Worm (Caenorhabditis elegans) whole organism, mixed stage, embryonic: ENCODE results near the gene Y1A5A.1.

Source experiments
- M03D4.4 ChIP-seq: sonication (generic microtip); optimal IDR thresholded peaks from 2 replicates; lab custom pipeline; 2017; ENCODE audit warnings: mild to moderate bottlenecking, missing genetic modification characterization, missing compliant biosample characterization
- bed-3 ChIP-seq: fragments of 200-800 bp; sonication (Bioruptor generic); optimal IDR thresholded peaks from 3 replicates; lab custom pipeline; 2018; ENCODE audit warnings: mild to moderate bottlenecking, missing genetic modification characterization, moderate library complexity, missing compliant biosample characterization
- blmp-1 ChIP-seq: fragments of 150-350 bp; optimal IDR thresholded peaks from 2 replicates; lab custom pipeline; 2014; ENCODE audit warnings: missing biosample characterization, missing genetic modification characterization
- ceh-39 ChIP-seq: fragments of 150-350 bp; optimal IDR thresholded peaks from 2 replicates; lab custom pipeline; 2014; ENCODE audit warnings: missing biosample characterization, missing genetic modification characterization
- ceh-43 ChIP-seq: fragments of 200-800 bp; sonication (Bioruptor generic); optimal IDR thresholded peaks from 2 replicates; lab custom pipeline; 2018; ENCODE audit warnings: mild to moderate bottlenecking, missing genetic modification characterization, moderate library complexity, missing compliant biosample characterization
- ceh-83 ChIP-seq: fragments of 200-800 bp; sonication (Bioruptor generic); optimal IDR thresholded peaks from 2 replicates; lab custom pipeline; 2018; ENCODE audit warnings: mild to moderate bottlenecking, missing genetic modification characterization, missing compliant biosample characterization
- ces-1 ChIP-seq: fragments of 150-350 bp; optimal IDR thresholded peaks from 2 replicates; lab custom pipeline; 2014; ENCODE audit warnings: missing biosample characterization, missing genetic modification reagents, missing genetic modification characterization
- cnd-1 ChIP-seq: fragments of 200-800 bp; sonication (Bioruptor generic); optimal IDR thresholded peaks from 2 replicates; lab custom pipeline; 2018; ENCODE audit warnings: mild to moderate bottlenecking, missing genetic modification characterization, missing compliant biosample characterization
- drap-1 ChIP-seq: fragments of 200-800 bp; sonication (Bioruptor generic); optimal IDR thresholded peaks from 3 replicates; lab custom pipeline; 2018; ENCODE audit warnings: mild to moderate bottlenecking, missing genetic modification characterization, missing compliant biosample characterization
- elt-1 ChIP-seq: sonication (generic microtip); optimal IDR thresholded peaks from 2 replicates; lab custom pipeline; 2017; ENCODE audit warnings: missing genetic modification characterization, mild to moderate bottlenecking, missing compliant biosample characterization, antibody characterized with exemption, moderate library complexity, borderline replicate concordance; ENCODE audit not compliant: insufficient read depth
- elt-3 ChIP-seq: fragments of 150-350 bp; optimal IDR thresholded peaks from 2 replicates; lab custom pipeline; 2014; ENCODE audit warnings: missing biosample characterization, missing genetic modification characterization
- flh-1 ChIP-seq: fragments of 200-800 bp; sonication (Bioruptor generic); optimal IDR thresholded peaks from 2 replicates; lab custom pipeline; 2018; ENCODE audit warnings: mild to moderate bottlenecking, missing genetic modification characterization, moderate library complexity, missing compliant biosample characterization
- ham-2 ChIP-seq: fragments of 200-800 bp; sonication (Bioruptor generic); optimal IDR thresholded peaks from 2 replicates; lab custom pipeline; 2018; ENCODE audit warnings: mild to moderate bottlenecking, missing genetic modification characterization, missing compliant biosample characterization
- hlh-1 ChIP-seq: fragments of 150-350 bp; optimal IDR thresholded peaks from 2 replicates; lab custom pipeline; 2014; ENCODE audit warnings: missing biosample characterization, missing genetic modification reagents, missing genetic modification characterization
- lin-13 ChIP-seq: fragments of 150-350 bp; optimal IDR thresholded peaks from 2 replicates; lab custom pipeline; 2014; ENCODE audit warnings: missing biosample characterization, missing genetic modification characterization
- lin-32 ChIP-seq: fragments of 200-800 bp; sonication (Bioruptor generic); optimal IDR thresholded peaks from 2 replicates; lab custom pipeline; 2018; ENCODE audit warnings: mild to moderate bottlenecking, missing genetic modification characterization, missing compliant biosample characterization
- lsy-2 ChIP-seq: fragments of 150-350 bp; optimal IDR thresholded peaks from 2 replicates; lab custom pipeline; 2014; ENCODE audit warnings: missing biosample characterization, missing genetic modification characterization
- mab-5 ChIP-seq: fragments of 150-350 bp; optimal IDR thresholded peaks from 2 replicates; lab custom pipeline; 2014; ENCODE audit warnings: missing biosample characterization, missing genetic modification characterization
- mep-1 ChIP-seq: fragments of 150-350 bp; optimal IDR thresholded peaks from 2 replicates; lab custom pipeline; 2017; ENCODE audit warnings: missing biosample characterization, missing genetic modification reagents, missing genetic modification characterization, inconsistent platforms
- mls-2 ChIP-seq: sonication (generic microtip); optimal IDR thresholded peaks from 2 replicates; lab custom pipeline; 2016; ENCODE audit warnings: mild to moderate bottlenecking, missing genetic modification characterization, moderate library complexity, missing compliant biosample characterization
- nhr-12 ChIP-seq: fragments of 150-350 bp; optimal IDR thresholded peaks from 2 replicates; lab custom pipeline; 2014; ENCODE audit warnings: missing biosample characterization, missing genetic modification characterization
- nhr-2 ChIP-seq: fragments of 150-350 bp; optimal IDR thresholded peaks from 2 replicates; lab custom pipeline; 2014; ENCODE audit warnings: missing biosample characterization, missing genetic modification characterization
- nhr-237 ChIP-seq: fragments of 150-350 bp; optimal IDR thresholded peaks from 2 replicates; lab custom pipeline; 2014; ENCODE audit warnings: missing biosample characterization, missing genetic modification characterization
- nhr-28 ChIP-seq: fragments of 150-350 bp; optimal IDR thresholded peaks from 2 replicates; lab custom pipeline; 2014; ENCODE audit warnings: missing biosample characterization, missing genetic modification characterization
- nhr-76 ChIP-seq: sonication (generic microtip); optimal IDR thresholded peaks from 2 replicates; lab custom pipeline; 2017; ENCODE audit warnings: missing biosample characterization, missing genetic modification characterization
- pha-4 ChIP-seq: fragments of 150-350 bp; optimal IDR thresholded peaks from 2 replicates; lab custom pipeline; 2018; ENCODE audit warnings: missing biosample characterization, missing genetic modification reagents, missing genetic modification characterization
- sem-2 ChIP-seq: fragments of 200-800 bp; sonication (Bioruptor generic); optimal IDR thresholded peaks from 2 replicates; lab custom pipeline; 2018; ENCODE audit warnings: mild to moderate bottlenecking, missing genetic modification characterization, missing compliant biosample characterization
- snpc-4 ChIP-seq: fragments of 150-350 bp; optimal IDR thresholded peaks from 2 replicates; lab custom pipeline; 2014; ENCODE audit warnings: missing biosample characterization, missing genetic modification characterization
- sptf-1 ChIP-seq: sonication (generic microtip); optimal IDR thresholded peaks from 2 replicates; lab custom pipeline; 2017; ENCODE audit warnings: mild to moderate bottlenecking, missing genetic modification characterization, moderate library complexity, missing compliant biosample characterization
- tbx-8 ChIP-seq: fragments of 200-800 bp; sonication (Bioruptor generic); optimal IDR thresholded peaks from 2 replicates; lab custom pipeline; 2018; ENCODE audit warnings: mild to moderate bottlenecking, missing genetic modification characterization, moderate library complexity, missing compliant biosample characterization
- unc-120 ChIP-seq: sonication (generic microtip); optimal IDR thresholded peaks from 2 replicates; lab custom pipeline; 2017; ENCODE audit warnings: missing genetic modification characterization, missing compliant biosample characterization; ENCODE audit not compliant: poor library complexity, severe bottlenecking
- unc-39 ChIP-seq: fragments of 150-350 bp; optimal IDR thresholded peaks from 2 replicates; lab custom pipeline; 2014; ENCODE audit warnings: missing biosample characterization, missing genetic modification characterization
- unc-62 ChIP-seq: fragments of 150-350 bp; optimal IDR thresholded peaks from 2 replicates; lab custom pipeline; 2014; ENCODE audit warnings: missing biosample characterization, missing genetic modification reagents, missing genetic modification characterization
- zip-8 ChIP-seq: fragments of 150-350 bp; optimal IDR thresholded peaks from 2 replicates; lab custom pipeline; 2014; ENCODE audit warnings: missing biosample characterization, missing genetic modification characterization
- ztf-11 ChIP-seq: fragments of 150-350 bp; optimal IDR thresholded peaks from 2 replicates; lab custom pipeline; 2014; ENCODE audit warnings: missing biosample characterization, missing genetic modification characterization

Gene Y1A5A.1

DNA sequence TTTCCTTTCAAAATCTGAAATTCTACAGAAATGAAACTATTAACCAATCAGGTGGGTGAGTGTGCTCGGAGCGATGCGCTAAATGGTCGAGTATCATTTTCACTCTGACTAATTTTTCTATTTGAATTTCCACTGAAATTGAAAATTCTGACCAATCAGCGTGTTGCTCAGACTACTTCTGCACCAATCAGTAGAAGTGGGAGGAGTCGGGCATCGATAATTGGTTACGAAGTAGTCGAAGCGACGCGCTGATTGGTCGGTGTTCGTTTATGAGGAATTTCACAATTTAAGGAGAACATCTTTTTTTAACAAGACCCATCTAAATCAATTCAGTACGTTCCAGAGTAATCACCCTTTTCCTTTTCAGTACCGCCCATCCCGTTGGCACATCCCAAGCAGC lies 22.7 kb upstream of the Y1A5A.1 start:
- no peak for TF ChIP-seq mep-1 (tag; lab: Kevin White, UChicago)
- no peak for TF ChIP-seq lsy-2
- TF ChIP-seq unc-120 = no peak
- TF ChIP-seq ceh-43 = no peak
- no peak for TF ChIP-seq mls-2 (tag; lab: Kevin White, UChicago)
- no peak for TF ChIP-seq nhr-237 (tag; lab: Kevin White, UChicago)
- TF ChIP-seq M03D4.4 (tag; lab: Kevin White, UChicago) = no peak
- no peak for TF ChIP-seq unc-62 (GFP tag; lab: Kevin White, UChicago)
- TF ChIP-seq ceh-39 (tag; lab: Kevin White, UChicago) = no peak
- TF ChIP-seq elt-3 (tag; lab: Kevin White, UChicago) = no peak
- TF ChIP-seq nhr-12 = no peak
- TF ChIP-seq ceh-83 (GFP tag; lab: Kevin White, UChicago) = no peak
- TF ChIP-seq nhr-2 (tag; lab: Kevin White, UChicago) = no peak
- TF ChIP-seq nhr-28 = no peak
- no peak for TF ChIP-seq elt-1 (tag; lab: Kevin White, UChicago)
- TF ChIP-seq sptf-1 (tag; lab: Kevin White, UChicago) = no peak
- TF ChIP-seq zip-8 (tag; lab: Kevin White, UChicago) = no peak
- TF ChIP-seq tbx-8 (GFP tag; lab: Kevin White, UChicago) = no peak
- no peak for TF ChIP-seq hlh-1 (tag; lab: Kevin White, UChicago)

DNA sequence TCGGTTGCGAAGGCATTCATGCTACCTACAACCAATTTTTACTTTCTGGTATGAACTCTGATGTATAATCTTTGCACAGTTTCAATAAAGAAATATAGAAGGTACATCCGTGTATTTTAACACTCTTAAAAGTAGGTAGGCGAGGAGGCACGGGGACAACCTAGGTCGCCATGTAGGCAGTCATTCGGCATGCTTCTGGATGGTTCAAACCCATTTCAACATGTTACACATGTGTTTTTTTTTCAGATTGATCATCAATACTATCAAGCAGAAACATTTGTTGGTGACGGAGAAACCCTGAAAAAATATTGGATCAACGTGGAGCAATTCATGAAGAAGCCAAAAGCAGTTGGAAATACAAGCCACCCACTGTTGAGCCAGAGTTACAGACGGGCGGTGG lies 20.6 kb upstream of the Y1A5A.1 start:
- TF ChIP-seq hlh-1 (tag; lab: Kevin White, UChicago) = no peak
- no peak for TF ChIP-seq mab-5 (tag; lab: Kevin White, UChicago)
- TF ChIP-seq elt-1 (tag; lab: Kevin White, UChicago) = no peak
- no peak for TF ChIP-seq flh-1 (GFP tag; lab: Kevin White, UChicago)
- TF ChIP-seq mep-1 (tag; lab: Kevin White, UChicago) = no peak
- no peak for TF ChIP-seq drap-1 (GFP tag; lab: Kevin White, UChicago)
- no peak for TF ChIP-seq tbx-8 (GFP tag; lab: Kevin White, UChicago)
- no peak for TF ChIP-seq M03D4.4 (tag; lab: Kevin White, UChicago)
- no peak for TF ChIP-seq snpc-4
- no peak for TF ChIP-seq ham-2 (GFP tag; lab: Kevin White, UChicago)

DNA sequence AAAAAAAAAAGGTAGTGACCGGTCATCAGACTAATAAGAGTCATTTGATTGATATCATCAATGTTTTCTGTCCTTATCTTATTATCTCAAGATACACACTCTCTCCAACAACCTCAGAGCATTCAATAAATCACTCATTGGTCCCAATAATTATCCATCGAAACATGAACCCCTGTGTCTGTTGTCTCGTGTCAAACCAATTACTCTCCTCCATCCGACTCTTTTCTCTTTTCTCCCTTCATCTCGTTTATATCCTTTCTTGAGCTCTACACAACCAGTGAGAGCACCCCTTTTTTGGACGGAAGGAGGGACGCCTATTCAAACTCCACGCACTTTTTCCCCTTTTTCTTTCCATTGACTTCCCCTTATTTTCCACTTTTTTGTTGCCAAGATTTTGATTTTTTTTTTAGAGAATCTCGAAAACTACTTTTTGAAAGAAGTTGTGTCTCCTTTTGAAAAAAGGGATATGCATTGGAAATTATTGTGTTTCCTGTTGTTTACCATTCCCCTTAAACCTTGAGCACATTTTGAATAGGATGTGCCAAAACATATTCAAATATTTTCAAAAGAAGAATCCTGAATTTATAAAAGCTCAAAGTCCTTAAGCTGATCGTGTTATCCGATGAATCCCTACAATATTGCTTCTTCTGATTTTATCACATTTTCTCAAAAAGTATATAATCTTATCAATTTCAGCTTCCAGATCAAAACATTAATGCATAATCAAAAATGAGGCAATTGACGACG lies 19.2 kb upstream of the Y1A5A.1 start, which contains the start of gene pxd-1:
Gene pxd-1, plus strand, starts transcription at position 697 of the 747 bp plus-strand sequence.
- TF ChIP-seq bed-3 (GFP tag; lab: Kevin White, UChicago) = no peak
- no peak for TF ChIP-seq lin-13 (tag; lab: Kevin White, UChicago)
- no peak for TF ChIP-seq ceh-83 (GFP tag; lab: Kevin White, UChicago)
- TF ChIP-seq ztf-11 (tag; lab: Kevin White, UChicago) = no peak
- peak; percentile 77 for TF ChIP-seq unc-62 (GFP tag; lab: Kevin White, UChicago)
- TF ChIP-seq ces-1 (GFP tag; lab: Kevin White, UChicago) = peak; percentile 82
- TF ChIP-seq sem-2 (GFP tag; lab: Kevin White, UChicago) = no peak
- TF ChIP-seq zip-8 (tag; lab: Kevin White, UChicago) = no peak
- peak; percentile 55 for TF ChIP-seq mls-2 (tag; lab: Kevin White, UChicago)
- no peak for TF ChIP-seq blmp-1 (tag; lab: Kevin White, UChicago)
- no peak for TF ChIP-seq elt-1 (tag; lab: Kevin White, UChicago)
- peak; percentile 52 for TF ChIP-seq unc-39 (tag; lab: Kevin White, UChicago)
- no peak for TF ChIP-seq hlh-1 (tag; lab: Kevin White, UChicago)
- TF ChIP-seq elt-3 (tag; lab: Kevin White, UChicago) = no peak
- TF ChIP-seq sptf-1 (tag; lab: Kevin White, UChicago) = no peak
- no peak for TF ChIP-seq nhr-237 (tag; lab: Kevin White, UChicago)
- TF ChIP-seq drap-1 (GFP tag; lab: Kevin White, UChicago) = no peak
- TF ChIP-seq cnd-1 (tag; lab: Kevin White, UChicago) = no peak
- TF ChIP-seq lsy-2 = no peak
- no peak for TF ChIP-seq lin-32 (GFP tag; lab: Kevin White, UChicago)
- TF ChIP-seq M03D4.4 (tag; lab: Kevin White, UChicago) = no peak
- TF ChIP-seq ham-2 (GFP tag; lab: Kevin White, UChicago) = no peak
- no peak for TF ChIP-seq snpc-4
- TF ChIP-seq mab-5 (tag; lab: Kevin White, UChicago) = peak; percentile 12
- no peak for TF ChIP-seq mep-1 (tag; lab: Kevin White, UChicago)
- no peak for TF ChIP-seq pha-4
- TF ChIP-seq nhr-12 = no peak
- no peak for TF ChIP-seq ceh-39 (tag; lab: Kevin White, UChicago)
- no peak for TF ChIP-seq unc-120
- no peak for TF ChIP-seq nhr-2 (tag; lab: Kevin White, UChicago)
- TF ChIP-seq ceh-43 = peak; percentile 25
- TF ChIP-seq nhr-28 = no peak
- TF ChIP-seq tbx-8 (GFP tag; lab: Kevin White, UChicago) = no peak
- no peak for TF ChIP-seq nhr-76 (tag; lab: Kevin White, UChicago)
- no peak for TF ChIP-seq flh-1 (GFP tag; lab: Kevin White, UChicago)
